Fruit fly (Drosophila melanogaster) whole organism, prepupa: Measurements from ENCODE around the gene simj.

Source experiments
- Blimp-1 ChIP-seq: fragments of 200-800 bp; sonication (Bioruptor generic); optimal IDR thresholded peaks from 3 replicates; lab custom pipeline; 2017; ENCODE audit warnings: missing biosample characterization, missing genetic modification characterization, mild to moderate bottlenecking, moderate library complexity, missing genetic modification reagents
- CG10631 ChIP-seq: fragments of 200-800 bp; sonication (Bioruptor generic); optimal IDR thresholded peaks from 2 replicates; lab custom pipeline; 2016; ENCODE audit warnings: missing biosample characterization, missing genetic modification characterization
- CG10669 ChIP-seq: fragments of 200-800 bp; sonication (Bioruptor generic); optimal IDR thresholded peaks from 3 replicates; lab custom pipeline; 2018; ENCODE audit warnings: missing biosample characterization, mild to moderate bottlenecking, missing genetic modification characterization, moderate library complexity
- CG11902 ChIP-seq: fragments of 200-800 bp; sonication (Bioruptor generic); optimal IDR thresholded peaks from 3 replicates; lab custom pipeline; 2016; ENCODE audit warnings: missing biosample characterization, missing genetic modification characterization
- CG1621 ChIP-seq: fragments of 200-800 bp; sonication (Bioruptor generic); optimal IDR thresholded peaks from 3 replicates; lab custom pipeline; 2018; ENCODE audit warnings: missing biosample characterization, mild to moderate bottlenecking, missing genetic modification characterization
- CG16779 ChIP-seq: fragments of 200-800 bp; sonication (Bioruptor generic); optimal IDR thresholded peaks from 3 replicates; lab custom pipeline; 2017; ENCODE audit warnings: missing biosample characterization, mild to moderate bottlenecking, missing genetic modification characterization
- CG31627 ChIP-seq: fragments of 200-800 bp; sonication (Bioruptor generic); optimal IDR thresholded peaks from 3 replicates; lab custom pipeline; 2016; ENCODE audit warnings: missing biosample characterization, missing genetic modification characterization
- CG34406 ChIP-seq: fragments of 200-800 bp; sonication (Bioruptor generic); optimal IDR thresholded peaks from 3 replicates; lab custom pipeline; 2016; ENCODE audit warnings: missing biosample characterization, missing genetic modification characterization
- CG3919 ChIP-seq: fragments of 200-800 bp; sonication (Bioruptor generic); optimal IDR thresholded peaks from 3 replicates; lab custom pipeline; 2016; ENCODE audit warnings: missing biosample characterization, missing genetic modification characterization
- CG4318 ChIP-seq: fragments of 200-800 bp; sonication (Bioruptor generic); optimal IDR thresholded peaks from 3 replicates; lab custom pipeline; 2017; ENCODE audit warnings: missing biosample characterization, mild to moderate bottlenecking, missing genetic modification characterization
- CG6163 ChIP-seq: fragments of 200-800 bp; sonication (Bioruptor generic); IDR thresholded peaks from 3 replicates; pipeline ENCODE4 v1.3.6; 2022; ENCODE audit warnings: missing biosample characterization, missing genetic modification characterization
- CG6792 ChIP-seq: fragments of 200-800 bp; sonication (Bioruptor generic); optimal IDR thresholded peaks from 3 replicates; lab custom pipeline; 2016; ENCODE audit warnings: missing biosample characterization, missing genetic modification characterization
- CG7368 ChIP-seq: fragments of 200-800 bp; sonication (Bioruptor generic); optimal IDR thresholded peaks from 3 replicates; lab custom pipeline; 2016; ENCODE audit warnings: missing biosample characterization, missing genetic modification characterization
- CG8319 ChIP-seq: fragments of 200-800 bp; sonication (Bioruptor generic); optimal IDR thresholded peaks from 3 replicates; lab custom pipeline; 2016; ENCODE audit warnings: missing biosample characterization, missing genetic modification characterization
- CG8632 ChIP-seq: fragments of 200-800 bp; sonication (Bioruptor generic); optimal IDR thresholded peaks from 3 replicates; lab custom pipeline; 2016; ENCODE audit warnings: missing biosample characterization, missing genetic modification characterization
- CG9139 ChIP-seq: fragments of 200-800 bp; sonication (Bioruptor generic); optimal IDR thresholded peaks from 3 replicates; lab custom pipeline; 2017; ENCODE audit warnings: missing biosample characterization, mild to moderate bottlenecking, missing genetic modification characterization
- Eip78C ChIP-seq: fragments of 200-800 bp; sonication (Bioruptor generic); peaks from one replicate; lab custom pipeline; 2016; ENCODE audit warnings: missing biosample characterization, missing genetic modification characterization
- Ets21C ChIP-seq: fragments of 200-800 bp; sonication (Bioruptor generic); optimal IDR thresholded peaks from 3 replicates; lab custom pipeline; 2016; ENCODE audit warnings: missing biosample characterization, missing genetic modification characterization
- Hr39 ChIP-seq: fragments of 200-800 bp; sonication (Bioruptor generic); optimal IDR thresholded peaks from 2 replicates; lab custom pipeline; 2016; ENCODE audit warnings: missing biosample characterization, missing genetic modification characterization
- Hr4 ChIP-seq: fragments of 200-800 bp; sonication (Bioruptor generic); optimal IDR thresholded peaks from 3 replicates; lab custom pipeline; 2016; ENCODE audit warnings: missing biosample characterization, missing genetic modification characterization
- Met ChIP-seq: fragments of 200-800 bp; sonication (Bioruptor generic); optimal IDR thresholded peaks from 3 replicates; lab custom pipeline; 2016; ENCODE audit warnings: missing biosample characterization, missing genetic modification characterization
- Smox ChIP-seq: fragments of 200-800 bp; sonication (Bioruptor generic); optimal IDR thresholded peaks from 3 replicates; lab custom pipeline; 2016; ENCODE audit warnings: missing biosample characterization, missing genetic modification characterization
- Sox14 ChIP-seq: fragments of 200-800 bp; sonication (Bioruptor generic); optimal IDR thresholded peaks from 3 replicates; lab custom pipeline; 2016; ENCODE audit warnings: missing biosample characterization, missing genetic modification characterization
- Sox15 ChIP-seq: fragments of 200-800 bp; sonication (Bioruptor generic); optimal IDR thresholded peaks from 3 replicates; lab custom pipeline; 2016; ENCODE audit warnings: missing biosample characterization, missing genetic modification characterization
- acj6 ChIP-seq: fragments of 200-800 bp; sonication (Bioruptor generic); optimal IDR thresholded peaks from 3 replicates; lab custom pipeline; 2016; ENCODE audit warnings: missing biosample characterization, missing genetic modification characterization
- cyc ChIP-seq: fragments of 200-800 bp; sonication (Bioruptor generic); optimal IDR thresholded peaks from 3 replicates; lab custom pipeline; 2016; ENCODE audit warnings: missing biosample characterization, missing genetic modification characterization
- dsx ChIP-seq: fragments of 200-800 bp; optimal IDR thresholded peaks from 3 replicates; lab custom pipeline; 2019; ENCODE audit warnings: missing biosample characterization, mild to moderate bottlenecking, missing genetic modification characterization, moderate library complexity; ENCODE audit not compliant: poor library complexity, severe bottlenecking
- eg ChIP-seq: fragments of 200-800 bp; sonication (Bioruptor generic); IDR thresholded peaks from 3 replicates; pipeline ENCODE4 v1.3.6; 2022; ENCODE audit warnings: missing biosample characterization, missing genetic modification characterization
- esn ChIP-seq: fragments of 200-800 bp; sonication (Bioruptor generic); optimal IDR thresholded peaks from 2 replicates; lab custom pipeline; 2016; ENCODE audit warnings: missing biosample characterization, mild to moderate bottlenecking, missing genetic modification characterization, moderate library complexity
- fd59A ChIP-seq: fragments of 200-800 bp; sonication (Bioruptor generic); optimal IDR thresholded peaks from 2 replicates; lab custom pipeline; 2017; ENCODE audit warnings: missing biosample characterization, mild to moderate bottlenecking, missing genetic modification characterization, missing genetic modification reagents
- fd85E ChIP-seq: fragments of 200-800 bp; sonication (Bioruptor generic); optimal IDR thresholded peaks from 3 replicates; lab custom pipeline; 2016; ENCODE audit warnings: missing biosample characterization, missing genetic modification characterization
- fkh ChIP-seq: fragments of 200-800 bp; sonication (Bioruptor generic); optimal IDR thresholded peaks from 3 replicates; lab custom pipeline; 2017; ENCODE audit warnings: missing biosample characterization, mild to moderate bottlenecking, missing genetic modification characterization, moderate library complexity
- net ChIP-seq: fragments of 200-800 bp; sonication (Bioruptor generic); optimal IDR thresholded peaks from 3 replicates; lab custom pipeline; 2016; ENCODE audit warnings: missing biosample characterization, missing genetic modification characterization
- pdm3 ChIP-seq: fragments of 200-800 bp; sonication (Bioruptor generic); optimal IDR thresholded peaks from 3 replicates; lab custom pipeline; 2016; ENCODE audit warnings: missing biosample characterization, missing genetic modification characterization
- spab ChIP-seq: fragments of 200-800 bp; sonication (Bioruptor generic); optimal IDR thresholded peaks from 2 replicates; lab custom pipeline; 2017; ENCODE audit warnings: missing biosample characterization, mild to moderate bottlenecking, missing genetic modification characterization, missing genetic modification reagents
- ss ChIP-seq, 2 experiments: fragments of 200-800 bp; sonication (Bioruptor generic); optimal IDR thresholded peaks; 2 replicates in 1 of 2; 3 replicates in 1 of 2; lab custom pipeline; 2017 to 2018; ENCODE audit warnings: mild to moderate bottlenecking in 2 of 2, missing biosample characterization in 2 of 2, missing genetic modification characterization in 2 of 2, moderate library complexity in 1 of 2
- svp ChIP-seq: fragments of 200-800 bp; sonication (Bioruptor generic); peaks from one replicate; lab custom pipeline; 2016; ENCODE audit warnings: missing biosample characterization, missing genetic modification characterization
- topi ChIP-seq: fragments of 200-800 bp; sonication (Bioruptor generic); optimal IDR thresholded peaks from 3 replicates; lab custom pipeline; 2016; ENCODE audit warnings: missing biosample characterization, missing genetic modification characterization
- vri ChIP-seq: fragments of 200-800 bp; sonication (Bioruptor generic); optimal IDR thresholded peaks from 3 replicates; lab custom pipeline; 2016; ENCODE audit warnings: missing biosample characterization, mild to moderate bottlenecking, missing genetic modification characterization

simj gene

dm6 chr3L:10690904-10691408 is 26.4 kb downstream of the simj start, which contains the start of gene CG11811:
Gene CG11811 (plus strand): TSS chr3L:10691024.
- TF ChIP-seq fkh (GFP tag; lab: Kevin White, UChicago): peak; percentile 13
- no peak for TF ChIP-seq CG31627
- TF ChIP-seq net (GFP tag; lab: Kevin White, UChicago): no peak
- TF ChIP-seq CG34406: no peak
- TF ChIP-seq topi (GFP tag; lab: Kevin White, UChicago): no peak
- TF ChIP-seq Sox14 (GFP tag; lab: Kevin White, UChicago): peak; percentile 13
- no peak for TF ChIP-seq vri (GFP tag; lab: Kevin White, UChicago)
- no peak for TF ChIP-seq Sox15 (GFP tag; lab: Kevin White, UChicago)
- peak; percentile 40; the same call in 1 of the 3 replicates for TF ChIP-seq CG6163
- TF ChIP-seq esn: peak; percentile 11
- peak; percentile 55; the same call in 2 of the 3 replicates for TF ChIP-seq eg (GFP tag; lab: Robert Waterston, UW)
- TF ChIP-seq Eip78C: peak; percentile 63
- TF ChIP-seq, all 60 proteins: peak for 6

dm6 chr3L:10692459-10693217 is 28.1 kb downstream of the simj start, which contains the start of gene CG33493:
Gene CG33493 (minus strand): TSS chr3L:10693167.
- TF ChIP-seq CG6792 (no peak), svp (GFP tag; lab: Kevin White, UChicago) (peak; percentile 92), net (GFP tag; lab: Kevin White, UChicago) (no peak)
- TF ChIP-seq, all 60 proteins: peak for 1

dm6 chr3L:10693709-10694403 is 29.3 kb downstream of the simj start, which contains the start of gene ND-13B:
Gene ND-13B (minus strand): TSS chr3L:10694108.
- TF ChIP-seq CG1621 (tag; lab: Kevin White, UChicago) (no peak), cyc (GFP tag; lab: Kevin White, UChicago) (peak; percentile 46), vri (GFP tag; lab: Kevin White, UChicago) (peak; percentile 84), svp (GFP tag; lab: Kevin White, UChicago) (peak; percentile 19), Hr39 (no peak), Eip78C (peak; percentile 45), CG31627 (peak; percentile 7), topi (GFP tag; lab: Kevin White, UChicago) (peak; percentile 42), CG3919 (GFP tag; lab: Kevin White, UChicago) (peak; percentile 64), dsx (no peak), esn (peak; percentile 33), CG7368 (GFP tag; lab: Kevin White, UChicago) (no peak), acj6 (no peak)
- TF ChIP-seq, all 60 proteins: peak for 8

DNA sequence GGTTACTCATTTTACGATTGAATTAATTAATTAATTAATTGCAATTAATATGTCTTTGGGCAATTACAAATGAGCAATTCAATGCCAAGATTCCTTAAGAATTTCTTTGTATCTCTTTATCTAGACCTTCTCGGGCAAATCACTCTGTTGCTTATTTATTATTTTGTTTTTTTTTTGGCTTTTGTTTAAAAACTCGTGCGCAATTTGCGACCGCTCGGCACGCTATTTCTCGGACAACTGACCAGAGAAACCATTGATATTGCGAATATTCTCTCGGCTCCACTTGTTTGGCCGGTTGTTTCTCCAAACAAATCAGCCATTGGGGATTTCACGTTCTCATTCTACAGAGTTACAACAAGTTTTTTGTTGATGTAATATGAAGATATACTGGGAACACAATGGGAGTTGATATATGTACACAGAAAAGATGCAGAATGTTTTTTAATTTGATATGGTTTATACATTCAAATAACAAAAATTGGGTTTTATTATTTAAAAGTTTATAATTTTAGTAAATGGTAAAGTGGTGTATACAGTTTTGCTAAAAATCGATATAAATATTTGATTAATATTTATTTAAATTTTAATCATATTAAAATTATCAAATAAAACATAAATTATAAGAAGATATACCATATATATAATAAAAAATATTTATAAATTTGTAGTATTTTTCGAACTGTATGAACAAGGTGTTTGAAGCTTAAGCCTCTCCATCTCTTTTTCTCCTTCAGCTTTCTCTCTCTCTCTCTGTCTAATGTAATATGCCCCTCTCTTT is 32.3 kb downstream of the simj start, which contains the start of gene NijA:
Gene NijA (minus strand): TSS at position 243 of the 778 bp plus-strand sequence.
- peak; percentile 83 for TF ChIP-seq Eip78C
- peak; percentile 55 for TF ChIP-seq CG3919 (GFP tag; lab: Kevin White, UChicago)
- TF ChIP-seq CG10669: peak; percentile 3
- TF ChIP-seq fd85E (GFP tag; lab: Kevin White, UChicago): no peak
- peak; percentile 66 for TF ChIP-seq CG6792
- TF ChIP-seq eg (GFP tag; lab: Robert Waterston, UW): peak; percentile 63; the same call in 1 of the 3 replicates
- no peak for TF ChIP-seq CG11902
- peak; percentile 37 for TF ChIP-seq Blimp-1 (GFP tag; lab: Kevin White, UChicago)
- no peak for TF ChIP-seq fkh (GFP tag; lab: Kevin White, UChicago)
- TF ChIP-seq CG8632 (GFP tag; lab: Kevin White, UChicago): peak; percentile 73
- no peak for TF ChIP-seq Hr39
- TF ChIP-seq spab (GFP tag; lab: Kevin White, UChicago): no peak
- TF ChIP-seq esn: peak; percentile 74
- peak; percentile 24 for TF ChIP-seq Smox (GFP tag; lab: Kevin White, UChicago)
- no peak for TF ChIP-seq Hr4
- TF ChIP-seq pdm3 (GFP tag; lab: Kevin White, UChicago): peak; percentile 14
- no peak for TF ChIP-seq fd59A
- TF ChIP-seq CG9139 (GFP tag; lab: Kevin White, UChicago): no peak
- no peak for TF ChIP-seq CG8319 (GFP tag; lab: Kevin White, UChicago)
- TF ChIP-seq ss (GFP tag; optimal IDR thresholded peaks at IDR 0.05; lab: Kevin White, UChicago): peak; percentile 28 to 56
- no peak for TF ChIP-seq Ets21C (GFP tag; lab: Kevin White, UChicago)
- TF ChIP-seq Met (GFP tag; lab: Kevin White, UChicago): peak; percentile 45
- TF ChIP-seq CG16779: peak; percentile 53
- peak; percentile 89 for TF ChIP-seq CG10631 (GFP tag; lab: Kevin White, UChicago)
- TF ChIP-seq CG4318 (GFP tag; lab: Kevin White, UChicago): peak; percentile 16
- peak; percentile 35 for TF ChIP-seq vri (GFP tag; lab: Kevin White, UChicago)
